In the genomic region with DNA sequence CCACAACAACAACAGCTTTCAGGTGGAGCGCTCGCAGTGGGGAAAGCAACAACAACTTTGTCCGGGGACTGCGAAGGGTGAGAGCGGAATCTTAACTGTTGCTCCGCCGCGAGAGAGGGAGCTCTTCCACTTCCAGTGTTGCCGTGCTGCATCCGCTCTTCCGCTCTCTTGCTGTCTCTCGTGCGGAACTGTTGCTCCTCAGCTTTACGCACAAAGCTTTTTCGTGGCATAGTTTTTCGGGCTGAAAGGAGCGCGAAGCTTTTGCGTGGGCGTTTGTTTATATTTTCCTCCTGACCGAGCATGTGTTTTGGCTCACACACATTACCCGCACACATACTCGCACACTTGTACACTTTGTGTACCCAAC, we compare ENCODE assay signal across 3 fruit fly cellular contexts.
TF ChIP-seq lines count a peak whose summit lies in the region.

No protein-coding gene starts in this region.

- no peak for TF ChIP-seq CTCF in whole organism, embryonic (GFP tag; optimal IDR thresholded peaks at IDR 0.05; lab: Kevin White, UChicago)

TF ChIP-seq in whole organism, adult, 20 proteins besides CTCF, POLR2A, EP300 and RAD21:
- TF ChIP-seq cic (GFP tag; optimal IDR thresholded peaks at IDR 0.05; lab: Kevin White, UChicago) (peak; percentile 29), ovo (GFP tag; optimal IDR thresholded peaks at IDR 0.05; lab: Kevin White, UChicago) (no peak), toe (GFP tag; optimal IDR thresholded peaks at IDR 0.05; lab: Kevin White, UChicago) (no peak), Clk (GFP tag; optimal IDR thresholded peaks at IDR 0.05; lab: Kevin White, UChicago) (no peak)

TF ChIP-seq in whole organism, embryonic, 481 proteins besides CTCF, POLR2A, EP300 and RAD21:
- peak; percentile 43 for TF ChIP-seq Deaf1 (tag; optimal IDR thresholded peaks at IDR 0.05; lab: Kevin White, UChicago)
- no peak for TF ChIP-seq Aef1 (GFP tag; IDR thresholded peaks at IDR 0.05; lab: Robert Waterston, UW)
- no peak for TF ChIP-seq oc (tag; optimal IDR thresholded peaks at IDR 0.05; lab: Kevin White, UChicago)
- TF ChIP-seq Dip3 (GFP tag; optimal IDR thresholded peaks at IDR 0.05; lab: Kevin White, UChicago), result no peak
- TF ChIP-seq Ets97D (GFP tag; optimal IDR thresholded peaks at IDR 0.05; lab: Kevin White, UChicago), result peak; percentile 11
- peak; percentile 99 for TF ChIP-seq scrt (GFP tag; optimal IDR thresholded peaks at IDR 0.05; lab: Kevin White, UChicago)
- peak; percentile 11 for TF ChIP-seq CG4424 (GFP tag; optimal IDR thresholded peaks at IDR 0.05; lab: Kevin White, UChicago)
- TF ChIP-seq CG2678 (tag; optimal IDR thresholded peaks at IDR 0.05; lab: Kevin White, UChicago), result peak; percentile 23
- TF ChIP-seq Trl (optimal IDR thresholded peaks at IDR 0.05; lab: Kevin White, UChicago), result peak in 1 of 2 experiments; percentile 52
- no peak for TF ChIP-seq Trl (GFP tag; optimal IDR thresholded peaks at IDR 0.05; lab: Kevin White, UChicago)
- no peak for TF ChIP-seq Jarid2 (GFP tag; optimal IDR thresholded peaks at IDR 0.05; lab: Kevin White, UChicago)
- no peak for TF ChIP-seq sisA (GFP tag; IDR thresholded peaks at IDR 0.05; lab: Robert Waterston, UW)
- TF ChIP-seq fru (optimal IDR thresholded peaks at IDR 0.05; lab: Kevin White, UChicago), result no peak
- TF ChIP-seq CG9215 (GFP tag; IDR thresholded peaks at IDR 0.05; lab: Robert Waterston, UW), result no peak
- TF ChIP-seq Dref (GFP tag; IDR thresholded peaks at IDR 0.05; lab: Robert Waterston, UW), result 0 out of 2 replicates have a peak, but pooled peaks have one; percentile 24
- no peak for TF ChIP-seq E2f1 (GFP tag; IDR thresholded peaks at IDR 0.05; lab: Robert Waterston, UW)
- peak; percentile 62; the same call in 2 of the 3 replicates for TF ChIP-seq sr (GFP tag; IDR thresholded peaks at IDR 0.05; lab: Robert Waterston, UW)
- TF ChIP-seq CG13287 (GFP tag; IDR thresholded peaks at IDR 0.05; lab: Robert Waterston, UW; ENCODE audit: partially characterized antibody), result peak; percentile 13; the same call in 1 of the 2 replicates
- no peak for TF ChIP-seq CG17612 (GFP tag; IDR thresholded peaks at IDR 0.05; lab: Robert Waterston, UW)
- no peak for TF ChIP-seq salm (tag; optimal IDR thresholded peaks at IDR 0.05; lab: Kevin White, UChicago)
- peak; percentile 57 for TF ChIP-seq CG8478 (optimal IDR thresholded peaks at IDR 0.05; lab: Kevin White, UChicago)
- TF ChIP-seq tx (GFP tag; optimal IDR thresholded peaks at IDR 0.05; lab: Kevin White, UChicago), result no peak
- TF ChIP-seq CkIIα-i1 (GFP tag; IDR thresholded peaks at IDR 0.05; lab: Robert Waterston, UW), result no peak
- no peak for TF ChIP-seq ash1 (GFP tag; optimal IDR thresholded peaks at IDR 0.05; lab: Kevin White, UChicago)
- no peak for TF ChIP-seq z (GFP tag; IDR thresholded peaks at IDR 0.05; lab: Robert Waterston, UW)
- 0 out of 2 replicates have a peak, but pooled peaks have one; percentile 6 for TF ChIP-seq NFAT (GFP tag; IDR thresholded peaks at IDR 0.05; lab: Robert Waterston, UW)
- peak; percentile 33; the same call in 1 of the 2 replicates for TF ChIP-seq CG4360 (GFP tag; IDR thresholded peaks at IDR 0.05; lab: Robert Waterston, UW)
- TF ChIP-seq Sry-δ (GFP tag; optimal IDR thresholded peaks at IDR 0.05; lab: Kevin White, UChicago), result no peak
- TF ChIP-seq en (GFP tag; optimal IDR thresholded peaks at IDR 0.05; lab: Kevin White, UChicago), result no peak
- TF ChIP-seq Asciz (GFP tag; optimal IDR thresholded peaks at IDR 0.05; lab: Kevin White, UChicago), result no peak
- TF ChIP-seq trh (GFP tag; optimal IDR thresholded peaks at IDR 0.05; lab: Kevin White, UChicago), result no peak
- no peak for TF ChIP-seq cg (GFP tag; optimal IDR thresholded peaks at IDR 0.05; lab: Kevin White, UChicago)

TF ChIP-seq in whole organism, pupa, 21 proteins besides CTCF, POLR2A, EP300 and RAD21:
- TF ChIP-seq CG13204 (GFP tag; optimal IDR thresholded peaks at IDR 0.05; lab: Kevin White, UChicago), result no peak
- peak; percentile 60; the same call in 1 of the 2 replicates for TF ChIP-seq CG12605 (GFP tag; IDR thresholded peaks at IDR 0.05; lab: Robert Waterston, UW)
